Fruit fly (Drosophila melanogaster) whole organism, prepupa: ENCODE data around the gene CG3528.

Experiments used
- Blimp-1 ChIP-seq: fragments of 200-800 bp; sonication (Bioruptor generic); optimal IDR thresholded peaks from 3 replicates; lab custom pipeline; 2017; ENCODE audit warnings: missing biosample characterization, missing genetic modification characterization, mild to moderate bottlenecking, moderate library complexity, missing genetic modification reagents
- CG10631 ChIP-seq: fragments of 200-800 bp; sonication (Bioruptor generic); optimal IDR thresholded peaks from 2 replicates; lab custom pipeline; 2016; ENCODE audit warnings: missing biosample characterization, missing genetic modification characterization
- CG11902 ChIP-seq: fragments of 200-800 bp; sonication (Bioruptor generic); optimal IDR thresholded peaks from 3 replicates; lab custom pipeline; 2016; ENCODE audit warnings: missing biosample characterization, missing genetic modification characterization
- CG15336 ChIP-seq: fragments of 200-800 bp; sonication (Bioruptor generic); IDR thresholded peaks from 2 replicates; pipeline ENCODE4 v1.3.6; 2022; ENCODE audit warnings: missing biosample characterization, missing genetic modification characterization
- CG3032 ChIP-seq: fragments of 200-800 bp; optimal IDR thresholded peaks from 2 replicates; lab custom pipeline; 2019; ENCODE audit warnings: missing biosample characterization, mild to moderate bottlenecking, missing genetic modification characterization, moderate library complexity
- CG31627 ChIP-seq: fragments of 200-800 bp; sonication (Bioruptor generic); optimal IDR thresholded peaks from 3 replicates; lab custom pipeline; 2016; ENCODE audit warnings: missing biosample characterization, missing genetic modification characterization
- CG32006 ChIP-seq: fragments of 200-800 bp; sonication (Bioruptor generic); optimal IDR thresholded peaks from 3 replicates; lab custom pipeline; 2017; ENCODE audit warnings: missing biosample characterization, mild to moderate bottlenecking, missing genetic modification characterization
- CG34406 ChIP-seq: fragments of 200-800 bp; sonication (Bioruptor generic); optimal IDR thresholded peaks from 3 replicates; lab custom pipeline; 2016; ENCODE audit warnings: missing biosample characterization, missing genetic modification characterization
- CG3919 ChIP-seq: fragments of 200-800 bp; sonication (Bioruptor generic); optimal IDR thresholded peaks from 3 replicates; lab custom pipeline; 2016; ENCODE audit warnings: missing biosample characterization, missing genetic modification characterization
- CG4318 ChIP-seq: fragments of 200-800 bp; sonication (Bioruptor generic); optimal IDR thresholded peaks from 3 replicates; lab custom pipeline; 2017; ENCODE audit warnings: missing biosample characterization, mild to moderate bottlenecking, missing genetic modification characterization
- CG6163 ChIP-seq: fragments of 200-800 bp; sonication (Bioruptor generic); IDR thresholded peaks from 3 replicates; pipeline ENCODE4 v1.3.6; 2022; ENCODE audit warnings: missing biosample characterization, missing genetic modification characterization
- CG6792 ChIP-seq: fragments of 200-800 bp; sonication (Bioruptor generic); optimal IDR thresholded peaks from 3 replicates; lab custom pipeline; 2016; ENCODE audit warnings: missing biosample characterization, missing genetic modification characterization
- CG6808 ChIP-seq: fragments of 200-800 bp; sonication (Bioruptor generic); optimal IDR thresholded peaks from 3 replicates; lab custom pipeline; 2017; ENCODE audit warnings: missing biosample characterization, missing genetic modification characterization, mild to moderate bottlenecking, moderate library complexity, missing genetic modification reagents
- CG6854 ChIP-seq: fragments of 200-800 bp; sonication (Bioruptor generic); optimal IDR thresholded peaks from 2 replicates; lab custom pipeline; 2017; ENCODE audit warnings: missing biosample characterization, mild to moderate bottlenecking, missing genetic modification characterization
- CG7368 ChIP-seq: fragments of 200-800 bp; sonication (Bioruptor generic); optimal IDR thresholded peaks from 3 replicates; lab custom pipeline; 2016; ENCODE audit warnings: missing biosample characterization, missing genetic modification characterization
- CG8119 ChIP-seq: fragments of 200-800 bp; sonication (Bioruptor generic); IDR thresholded peaks from 3 replicates; pipeline ENCODE4 v1.3.6; 2022; ENCODE audit warnings: missing biosample characterization, missing genetic modification characterization
- CG8319 ChIP-seq: fragments of 200-800 bp; sonication (Bioruptor generic); optimal IDR thresholded peaks from 3 replicates; lab custom pipeline; 2016; ENCODE audit warnings: missing biosample characterization, missing genetic modification characterization
- CG8632 ChIP-seq: fragments of 200-800 bp; sonication (Bioruptor generic); optimal IDR thresholded peaks from 3 replicates; lab custom pipeline; 2016; ENCODE audit warnings: missing biosample characterization, missing genetic modification characterization
- CG9139 ChIP-seq: fragments of 200-800 bp; sonication (Bioruptor generic); optimal IDR thresholded peaks from 3 replicates; lab custom pipeline; 2017; ENCODE audit warnings: missing biosample characterization, mild to moderate bottlenecking, missing genetic modification characterization
- Eip75B ChIP-seq: fragments of 200-800 bp; sonication (Bioruptor generic); optimal IDR thresholded peaks from 3 replicates; lab custom pipeline; 2016; ENCODE audit warnings: missing biosample characterization, missing genetic modification characterization
- Eip78C ChIP-seq: fragments of 200-800 bp; sonication (Bioruptor generic); peaks from one replicate; lab custom pipeline; 2016; ENCODE audit warnings: missing biosample characterization, missing genetic modification characterization
- Ets96B ChIP-seq: fragments of 200-800 bp; optimal IDR thresholded peaks from 2 replicates; lab custom pipeline; 2019; ENCODE audit warnings: missing biosample characterization, mild to moderate bottlenecking, missing genetic modification characterization, moderate library complexity
- Hr38 ChIP-seq: sonication (Bioruptor generic); optimal IDR thresholded peaks from 2 replicates; lab custom pipeline; 2016; ENCODE audit warnings: missing biosample characterization, missing genetic modification characterization
- Hr39 ChIP-seq: fragments of 200-800 bp; sonication (Bioruptor generic); optimal IDR thresholded peaks from 2 replicates; lab custom pipeline; 2016; ENCODE audit warnings: missing biosample characterization, missing genetic modification characterization
- Hr4 ChIP-seq: fragments of 200-800 bp; sonication (Bioruptor generic); optimal IDR thresholded peaks from 3 replicates; lab custom pipeline; 2016; ENCODE audit warnings: missing biosample characterization, missing genetic modification characterization
- Met ChIP-seq: fragments of 200-800 bp; sonication (Bioruptor generic); optimal IDR thresholded peaks from 3 replicates; lab custom pipeline; 2016; ENCODE audit warnings: missing biosample characterization, missing genetic modification characterization
- OdsH ChIP-seq: fragments of 200-800 bp; sonication (Bioruptor generic); optimal IDR thresholded peaks from 3 replicates; lab custom pipeline; 2016; ENCODE audit warnings: missing biosample characterization, missing genetic modification characterization
- Smox ChIP-seq: fragments of 200-800 bp; sonication (Bioruptor generic); optimal IDR thresholded peaks from 3 replicates; lab custom pipeline; 2016; ENCODE audit warnings: missing biosample characterization, missing genetic modification characterization
- Sox102F ChIP-seq: fragments of 200-800 bp; sonication (Bioruptor generic); optimal IDR thresholded peaks from 2 replicates; lab custom pipeline; 2016; ENCODE audit warnings: missing biosample characterization, mild to moderate bottlenecking, missing genetic modification characterization
- Sox15 ChIP-seq: fragments of 200-800 bp; sonication (Bioruptor generic); optimal IDR thresholded peaks from 3 replicates; lab custom pipeline; 2016; ENCODE audit warnings: missing biosample characterization, missing genetic modification characterization
- achi ChIP-seq: fragments of 200-800 bp; sonication (Bioruptor generic); optimal IDR thresholded peaks from 3 replicates; lab custom pipeline; 2016; ENCODE audit warnings: missing biosample characterization, missing genetic modification characterization
- acj6 ChIP-seq: fragments of 200-800 bp; sonication (Bioruptor generic); optimal IDR thresholded peaks from 3 replicates; lab custom pipeline; 2016; ENCODE audit warnings: missing biosample characterization, missing genetic modification characterization
- cyc ChIP-seq: fragments of 200-800 bp; sonication (Bioruptor generic); optimal IDR thresholded peaks from 3 replicates; lab custom pipeline; 2016; ENCODE audit warnings: missing biosample characterization, missing genetic modification characterization
- esn ChIP-seq: fragments of 200-800 bp; sonication (Bioruptor generic); optimal IDR thresholded peaks from 2 replicates; lab custom pipeline; 2016; ENCODE audit warnings: missing biosample characterization, mild to moderate bottlenecking, missing genetic modification characterization, moderate library complexity
- fd85E ChIP-seq: fragments of 200-800 bp; sonication (Bioruptor generic); optimal IDR thresholded peaks from 3 replicates; lab custom pipeline; 2016; ENCODE audit warnings: missing biosample characterization, missing genetic modification characterization
- fkh ChIP-seq: fragments of 200-800 bp; sonication (Bioruptor generic); optimal IDR thresholded peaks from 3 replicates; lab custom pipeline; 2017; ENCODE audit warnings: missing biosample characterization, mild to moderate bottlenecking, missing genetic modification characterization, moderate library complexity
- lz ChIP-seq: fragments of 200-800 bp; sonication (Bioruptor generic); optimal IDR thresholded peaks from 3 replicates; lab custom pipeline; 2016; ENCODE audit warnings: missing biosample characterization, missing genetic modification characterization
- pdm3 ChIP-seq: fragments of 200-800 bp; sonication (Bioruptor generic); optimal IDR thresholded peaks from 3 replicates; lab custom pipeline; 2016; ENCODE audit warnings: missing biosample characterization, missing genetic modification characterization
- salr ChIP-seq, 2 experiments: fragments of 200-800 bp; sonication (Bioruptor generic); optimal IDR thresholded peaks; 3 replicates each; lab custom pipeline; 2016 to 2018; ENCODE audit warnings: missing biosample characterization in 2 of 2, missing genetic modification characterization in 2 of 2, mild to moderate bottlenecking in 1 of 2
- ss ChIP-seq, 2 experiments: fragments of 200-800 bp; sonication (Bioruptor generic); optimal IDR thresholded peaks; 2 replicates in 1 of 2; 3 replicates in 1 of 2; lab custom pipeline; 2017 to 2018; ENCODE audit warnings: mild to moderate bottlenecking in 2 of 2, missing biosample characterization in 2 of 2, missing genetic modification characterization in 2 of 2, moderate library complexity in 1 of 2
- svp ChIP-seq: fragments of 200-800 bp; sonication (Bioruptor generic); peaks from one replicate; lab custom pipeline; 2016; ENCODE audit warnings: missing biosample characterization, missing genetic modification characterization
- vri ChIP-seq: fragments of 200-800 bp; sonication (Bioruptor generic); optimal IDR thresholded peaks from 3 replicates; lab custom pipeline; 2016; ENCODE audit warnings: missing biosample characterization, mild to moderate bottlenecking, missing genetic modification characterization

The CG3528 gene

DNA sequence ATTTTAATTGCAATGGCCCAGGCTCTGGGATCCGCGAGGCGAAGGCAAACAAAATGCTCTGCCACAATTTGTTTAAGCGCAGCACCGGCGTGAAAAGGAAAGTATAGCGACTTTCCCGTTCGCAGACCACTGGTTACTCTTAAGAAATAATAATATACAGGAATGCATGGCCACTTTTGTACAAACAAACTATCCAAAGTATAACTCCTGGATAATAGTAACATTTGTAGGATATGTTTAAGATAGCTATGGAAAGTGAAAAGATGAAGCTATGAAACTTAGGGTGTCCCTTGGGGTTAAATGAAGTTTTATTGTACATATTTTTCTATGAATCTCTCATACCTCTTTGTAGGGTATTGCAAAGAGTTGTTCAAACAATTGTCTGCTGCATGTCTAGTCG lies 39.5 kb downstream of the CG3528 start (continued):
- TF ChIP-seq Hr4 (GFP tag; lab: Kevin White, UChicago) (peak; percentile 90), CG8319 (GFP tag; lab: Kevin White, UChicago) (no peak), CG3032 (no peak), pdm3 (GFP tag; lab: Kevin White, UChicago) (peak; percentile 55), Sox102F (GFP tag; lab: Kevin White, UChicago) (no peak), CG32006 (GFP tag; lab: Kevin White, UChicago) (peak; percentile 89), vri (GFP tag; lab: Kevin White, UChicago) (no peak), Eip78C (GFP tag; lab: Kevin White, UChicago) (peak; percentile 77), Met (GFP tag; lab: Kevin White, UChicago) (no peak), Sox15 (GFP tag; lab: Kevin White, UChicago) (no peak), CG34406 (GFP tag; lab: Kevin White, UChicago) (no peak), Hr38 (GFP tag; lab: Kevin White, UChicago) (no peak), fd85E (GFP tag; lab: Kevin White, UChicago) (no peak), acj6 (peak; percentile 9), fkh (no peak), salr (GFP tag; optimal IDR thresholded peaks at IDR 0.05; lab: Kevin White, UChicago) (peak in 1 of 2 experiments; percentile 45), esn (GFP tag; lab: Kevin White, UChicago) (no peak), CG10631 (no peak)

DNA sequence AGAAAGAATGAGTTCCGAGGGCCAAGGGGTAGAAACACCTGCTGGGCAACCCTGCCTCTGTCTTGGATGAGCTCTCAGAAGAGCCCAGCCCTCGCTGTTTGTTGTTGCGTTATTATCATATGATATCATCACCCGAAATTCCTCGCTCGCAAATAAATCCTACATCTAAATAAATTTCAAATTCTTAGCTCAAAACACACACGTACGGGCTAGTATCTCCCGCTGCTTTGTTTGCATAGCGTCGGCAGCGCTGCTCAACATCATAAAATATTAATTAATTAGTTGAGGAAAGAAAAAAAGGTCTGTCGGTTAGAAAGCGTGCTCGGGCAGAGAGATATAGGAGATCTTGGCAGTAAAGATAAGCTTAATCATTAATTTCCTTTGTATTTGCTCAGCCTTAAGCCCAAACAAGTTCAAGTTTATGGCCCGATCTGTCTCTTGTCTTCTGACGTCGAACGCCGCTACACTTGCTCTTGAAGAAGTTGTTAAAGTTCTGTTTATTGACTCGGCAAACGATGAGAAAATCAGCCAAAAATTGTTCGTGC lies 43.9 kb downstream of the CG3528 start:
- TF ChIP-seq acj6 (no peak), cyc (GFP tag; lab: Kevin White, UChicago) (no peak), CG9139 (no peak), fd85E (GFP tag; lab: Kevin White, UChicago) (no peak), Smox (GFP tag; lab: Kevin White, UChicago) (no peak)

DNA sequence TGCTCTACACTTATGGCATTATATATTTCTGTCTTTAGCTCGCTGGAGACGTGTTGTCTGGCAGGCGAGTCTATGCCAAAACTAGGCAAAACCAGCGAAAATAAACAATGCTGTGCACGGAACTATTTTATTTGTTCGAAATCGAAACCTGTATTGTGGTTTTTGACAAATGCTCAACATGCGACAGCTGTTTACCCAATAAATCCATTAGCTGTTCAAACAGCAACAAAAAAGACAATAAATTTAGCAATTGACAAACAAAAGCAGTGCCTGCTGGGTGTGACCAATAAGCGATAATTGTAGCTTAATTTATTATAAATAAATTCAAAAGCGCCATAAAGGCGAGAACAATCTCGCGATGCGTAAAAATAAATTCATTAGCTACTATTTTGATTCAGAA lies 45.1 kb downstream of the CG3528 start:
- TF ChIP-seq achi (GFP tag; lab: Kevin White, UChicago) = no peak
- peak; percentile 47 for TF ChIP-seq fkh
- no peak for TF ChIP-seq OdsH

DNA sequence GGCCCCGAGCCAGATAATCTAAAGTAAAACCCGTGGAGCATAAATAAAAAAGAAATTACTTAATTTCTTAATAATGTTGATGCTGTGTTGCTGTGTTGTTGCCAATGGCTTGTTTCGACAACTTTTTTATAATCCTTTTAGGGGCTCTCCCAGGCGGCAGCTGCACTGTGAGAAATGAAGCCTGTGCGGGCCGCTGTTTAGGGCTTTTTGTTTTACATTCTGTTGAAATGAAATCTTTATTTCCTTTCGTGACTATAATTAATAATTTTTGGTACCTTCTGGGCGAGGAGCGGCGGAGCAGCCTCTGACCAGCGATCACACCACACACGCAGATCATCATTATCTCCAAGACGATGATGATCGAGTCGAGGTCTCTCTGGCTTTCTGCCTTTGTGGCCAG lies 47.3 kb downstream of the CG3528 start:
- TF ChIP-seq lz = peak; percentile 18
- peak; percentile 4 for TF ChIP-seq Hr39 (GFP tag; lab: Kevin White, UChicago)
- peak; percentile 30 for TF ChIP-seq CG6808
- peak in 1 of 2 experiments; percentile 71 for TF ChIP-seq ss (GFP tag; optimal IDR thresholded peaks at IDR 0.05; lab: Kevin White, UChicago)
- TF ChIP-seq Ets96B = no peak
- peak; percentile 74 for TF ChIP-seq svp (GFP tag; lab: Kevin White, UChicago)
- peak; percentile 3 for TF ChIP-seq CG3032
- no peak for TF ChIP-seq salr (GFP tag; optimal IDR thresholded peaks at IDR 0.05; lab: Kevin White, UChicago)
- no peak for TF ChIP-seq CG15336
- TF ChIP-seq Smox (GFP tag; lab: Kevin White, UChicago) = peak; percentile 7
- TF ChIP-seq pdm3 (GFP tag; lab: Kevin White, UChicago) = no peak
- peak; percentile 62 for TF ChIP-seq Eip78C (GFP tag; lab: Kevin White, UChicago)
- TF ChIP-seq CG6854 = no peak
- peak; percentile 12 for TF ChIP-seq vri (GFP tag; lab: Kevin White, UChicago)
- peak; percentile 9 for TF ChIP-seq CG31627 (GFP tag; lab: Kevin White, UChicago)
- TF ChIP-seq Met (GFP tag; lab: Kevin White, UChicago) = peak; percentile 19

DNA sequence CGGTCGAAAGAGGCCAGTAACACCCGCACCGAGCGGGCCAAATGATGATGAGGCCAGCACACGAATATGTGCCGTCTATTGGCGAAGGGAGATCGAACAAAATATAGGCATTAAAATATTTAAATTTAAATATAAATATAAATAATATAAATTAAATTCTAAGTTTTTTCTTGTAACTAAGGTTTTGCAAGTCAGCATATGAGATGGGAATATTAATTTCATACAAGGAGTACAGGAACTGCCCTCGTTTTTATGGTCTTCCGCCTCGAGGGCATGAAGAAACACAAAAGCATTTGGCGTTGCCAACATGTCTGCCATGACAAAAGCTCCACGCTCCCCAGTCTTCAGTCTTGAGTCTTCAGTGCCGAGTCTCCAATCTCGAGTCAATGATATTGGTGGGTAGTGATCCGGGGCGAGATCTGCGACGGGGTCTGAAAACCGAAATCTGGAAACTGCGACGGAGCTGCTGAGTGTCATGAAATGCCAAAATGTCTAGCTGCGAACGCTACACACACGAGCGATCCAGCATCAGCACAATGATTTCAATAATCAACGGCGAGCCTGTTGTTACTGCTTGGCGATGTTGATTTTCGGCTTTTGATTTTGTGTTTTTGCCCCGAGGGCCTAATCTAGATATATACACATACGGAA lies 50.0 kb downstream of the CG3528 start:
- TF ChIP-seq svp (GFP tag; lab: Kevin White, UChicago) (peak; percentile 37), CG7368 (no peak), Eip75B (GFP tag; lab: Kevin White, UChicago) (no peak), CG3919 (no peak), Met (GFP tag; lab: Kevin White, UChicago) (peak; percentile 4), ss (GFP tag; optimal IDR thresholded peaks at IDR 0.05; lab: Kevin White, UChicago) (no peak), CG15336 (peak; percentile 50), CG8632 (GFP tag; lab: Kevin White, UChicago) (no peak), CG4318 (GFP tag; lab: Kevin White, UChicago) (no peak), CG6163 (GFP tag; lab: Robert Waterston, UW) (peak; percentile 46; the same call in 1 of the 3 replicates), CG32006 (GFP tag; lab: Kevin White, UChicago) (peak; percentile 28), CG10631 (peak; percentile 9), pdm3 (GFP tag; lab: Kevin White, UChicago) (no peak), Ets96B (no peak), Eip78C (GFP tag; lab: Kevin White, UChicago) (no peak), CG11902 (GFP tag; lab: Kevin White, UChicago) (no peak), CG8119 (GFP tag; lab: Robert Waterston, UW) (peak; percentile 37; the same call in 1 of the 3 replicates), CG6792 (GFP tag; lab: Kevin White, UChicago) (no peak), esn (GFP tag; lab: Kevin White, UChicago) (no peak), Blimp-1 (no peak)
